Worm (Caenorhabditis elegans) whole organism, young adult: ENCODE results near the gene C50E3.13.

Source experiments
- B0261.1 ChIP-seq: sonication (generic microtip); optimal IDR thresholded peaks from 2 replicates; lab custom pipeline; 2016; ENCODE audit warnings: mild to moderate bottlenecking, missing genetic modification characterization, moderate library complexity, missing compliant biosample characterization
- ama-1 ChIP-seq, 3 experiments: fragments of 150-350 bp in 1 of 3; sonication (generic microtip) in 2 of 3; optimal IDR thresholded peaks; 2 replicates each; lab custom pipeline; 2014 to 2018; ENCODE audit warnings: missing biosample characterization in 2 of 3, missing genetic modification characterization in 2 of 3, missing genetic modification reagents in 2 of 3
- atf-7 ChIP-seq: sonication (generic microtip); optimal IDR thresholded peaks from 2 replicates; lab custom pipeline; 2017; ENCODE audit warnings: mild to moderate bottlenecking, missing genetic modification characterization, missing compliant biosample characterization
- efl-1 ChIP-seq: fragments of 150-350 bp; optimal IDR thresholded peaks from 2 replicates; lab custom pipeline; 2014; ENCODE audit warnings: missing biosample characterization, missing genetic modification reagents, missing genetic modification characterization
- egl-18 ChIP-seq: fragments of 200-800 bp; sonication (Bioruptor generic); IDR thresholded peaks from 2 replicates; pipeline ENCODE4 v1.3.6; 2022; ENCODE audit warnings: missing genetic modification reagents, missing genetic modification characterization, missing compliant biosample characterization
- him-1 ChIP-seq: sonication (generic microtip); optimal IDR thresholded peaks from 2 replicates; lab custom pipeline; 2016; ENCODE audit warnings: missing genotype, missing genetic modification reagents, missing genetic modification characterization, missing compliant biosample characterization
- hlh-12 ChIP-seq: sonication (generic microtip); optimal IDR thresholded peaks from 2 replicates; lab custom pipeline; 2016; ENCODE audit warnings: missing genetic modification characterization, missing compliant biosample characterization
- lin-35 ChIP-seq, 3 experiments: fragments of 150-350 bp in 2 of 3; sonication (generic microtip) in 1 of 3; optimal IDR thresholded peaks; 2 replicates each; lab custom pipeline; 2014 to 2018; ENCODE audit warnings: missing biosample characterization in 3 of 3, missing genetic modification characterization in 3 of 3, missing genetic modification reagents in 3 of 3
- pha-4 ChIP-seq: fragments of 150-350 bp; sonication (generic microtip); optimal IDR thresholded peaks from 2 replicates; lab custom pipeline; 2014; ENCODE audit warnings: missing biosample characterization, missing genetic modification reagents, missing genetic modification characterization
- rcor-1 ChIP-seq: fragments of 200-800 bp; sonication (Bioruptor generic); IDR thresholded peaks from 2 replicates; pipeline ENCODE4 v1.3.6; 2022; ENCODE audit warnings: missing genetic modification reagents, missing genetic modification characterization, missing compliant biosample characterization
- snpc-3.4 ChIP-seq: sonication (generic microtip); optimal IDR thresholded peaks from 2 replicates; lab custom pipeline; 2017; ENCODE audit warnings: missing genetic modification characterization, mild to moderate bottlenecking, missing compliant biosample characterization, antibody characterized with exemption, moderate library complexity, missing genotype, missing genetic modification reagents
- snpc-4 ChIP-seq, 5 experiments: fragments of 150-350 bp in 1 of 5; sonication (generic microtip) in 4 of 5; optimal IDR thresholded peaks; 2 replicates each; lab custom pipeline; 2014 to 2018; ENCODE audit warnings: missing genetic modification characterization in 5 of 5, missing biosample characterization in 3 of 5, antibody characterized with exemption in 2 of 5, mild to moderate bottlenecking in 2 of 5, missing compliant biosample characterization in 2 of 5, missing genotype in 2 of 5, moderate library complexity in 2 of 5, missing genetic modification reagents in 1 of 5
- ztf-25 ChIP-seq: fragments of 200-800 bp; sonication (Bioruptor generic); IDR thresholded peaks from 2 replicates; pipeline ENCODE4 v1.3.6; 2022; ENCODE audit warnings: missing genetic modification reagents, missing genetic modification characterization, missing compliant biosample characterization

ce11 chrV:7622011-7622465, 2.0 kb downstream of the C50E3.13 start, which contains the start of gene C50E3.12:
- TF ChIP-seq snpc-4 (GFP tag; optimal IDR thresholded peaks at IDR 0.05; lab: Kevin White, UChicago): no peak
- no peak for TF ChIP-seq snpc-4 (tag; optimal IDR thresholded peaks at IDR 0.05; lab: Kevin White, UChicago)
- no peak for TF ChIP-seq egl-18 (GFP tag; lab: Robert Waterston, UW)
- no peak for TF ChIP-seq ztf-25 (GFP tag; lab: Robert Waterston, UW)
- peak; percentile 79 for TF ChIP-seq efl-1
- TF ChIP-seq lin-35 (GFP tag; optimal IDR thresholded peaks at IDR 0.05; lab: Kevin White, UChicago): no peak
- no peak for TF ChIP-seq atf-7 (tag; lab: Kevin White, UChicago)
- TF ChIP-seq rcor-1 (GFP tag; lab: Robert Waterston, UW): no peak
- no peak for TF ChIP-seq ama-1 (optimal IDR thresholded peaks at IDR 0.05; lab: Kevin White, UChicago)
- no peak for TF ChIP-seq ama-1 (GFP tag; optimal IDR thresholded peaks at IDR 0.05; lab: Kevin White, UChicago)
- TF ChIP-seq pha-4 (tag; lab: Kevin White, UChicago): no peak
- TF ChIP-seq B0261.1 (tag; lab: Kevin White, UChicago): no peak
- TF ChIP-seq hlh-12 (tag; lab: Kevin White, UChicago): no peak
- no peak for TF ChIP-seq snpc-3.4 (tag; lab: Kevin White, UChicago)
- TF ChIP-seq him-1 (tag; lab: Kevin White, UChicago): no peak
